Worm (Caenorhabditis elegans) whole organism, mixed stage, embryonic: ENCODE results near the gene K09C4.1.

Experiments used
- M03D4.4 ChIP-seq: sonication (generic microtip); optimal IDR thresholded peaks from 2 replicates; lab custom pipeline; 2017; ENCODE audit warnings: mild to moderate bottlenecking, missing genetic modification characterization, missing compliant biosample characterization
- mab-5 ChIP-seq: fragments of 150-350 bp; optimal IDR thresholded peaks from 2 replicates; lab custom pipeline; 2014; ENCODE audit warnings: missing biosample characterization, missing genetic modification characterization
- nhr-237 ChIP-seq: fragments of 150-350 bp; optimal IDR thresholded peaks from 2 replicates; lab custom pipeline; 2014; ENCODE audit warnings: missing biosample characterization, missing genetic modification characterization
- nhr-28 ChIP-seq: fragments of 150-350 bp; optimal IDR thresholded peaks from 2 replicates; lab custom pipeline; 2014; ENCODE audit warnings: missing biosample characterization, missing genetic modification characterization
- nhr-76 ChIP-seq: sonication (generic microtip); optimal IDR thresholded peaks from 2 replicates; lab custom pipeline; 2017; ENCODE audit warnings: missing biosample characterization, missing genetic modification characterization
- pha-4 ChIP-seq: fragments of 150-350 bp; optimal IDR thresholded peaks from 2 replicates; lab custom pipeline; 2018; ENCODE audit warnings: missing biosample characterization, missing genetic modification reagents, missing genetic modification characterization
- unc-62 ChIP-seq: fragments of 150-350 bp; optimal IDR thresholded peaks from 2 replicates; lab custom pipeline; 2014; ENCODE audit warnings: missing biosample characterization, missing genetic modification reagents, missing genetic modification characterization
- zip-8 ChIP-seq: fragments of 150-350 bp; optimal IDR thresholded peaks from 2 replicates; lab custom pipeline; 2014; ENCODE audit warnings: missing biosample characterization, missing genetic modification characterization
- ztf-11 ChIP-seq: fragments of 150-350 bp; optimal IDR thresholded peaks from 2 replicates; lab custom pipeline; 2014; ENCODE audit warnings: missing biosample characterization, missing genetic modification characterization

DNA sequence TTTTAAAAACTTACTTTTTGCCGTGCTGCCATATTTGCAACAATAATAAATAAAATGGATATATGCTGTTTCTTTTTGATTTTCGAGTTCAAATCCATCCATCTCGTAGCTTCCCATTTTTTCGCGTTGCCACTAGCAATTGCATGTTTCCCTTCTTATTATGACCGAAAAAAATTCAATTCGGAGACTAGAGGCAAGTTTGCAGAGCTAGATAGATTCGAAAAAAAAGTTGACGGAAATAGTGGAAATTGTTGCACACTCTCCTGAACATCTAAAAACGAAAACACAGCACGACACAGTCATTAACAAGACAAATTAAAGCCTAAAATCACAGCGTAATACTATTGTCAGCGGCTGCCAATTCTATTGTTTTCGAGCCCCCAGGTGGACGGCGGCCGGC lies 27.5 kb downstream of the K09C4.1 start, which contains the start of gene F11D5.6:
- TF ChIP-seq M03D4.4 (no peak), zip-8 (tag; lab: Kevin White, UChicago) (no peak), unc-62 (GFP tag; lab: Kevin White, UChicago) (no peak), pha-4 (no peak), nhr-28 (tag; lab: Kevin White, UChicago) (no peak), nhr-237 (no peak), nhr-76 (tag; lab: Kevin White, UChicago) (no peak), mab-5 (no peak), ztf-11 (tag; lab: Kevin White, UChicago) (no peak)
